Fruit fly (Drosophila melanogaster) Kc167 (cell line): ENCODE measurements around the gene Dyro.

Source experiments
- Myc ChIP-seq: fragments of >200 bp; optimal IDR thresholded peaks from 2 replicates; lab custom pipeline; 2017; ENCODE audit warnings: missing external identifiers
- insv ChIP-seq: fragments of >200 bp; optimal IDR thresholded peaks from 3 replicates; lab custom pipeline; 2018; ENCODE audit warnings: missing external identifiers

DNA sequence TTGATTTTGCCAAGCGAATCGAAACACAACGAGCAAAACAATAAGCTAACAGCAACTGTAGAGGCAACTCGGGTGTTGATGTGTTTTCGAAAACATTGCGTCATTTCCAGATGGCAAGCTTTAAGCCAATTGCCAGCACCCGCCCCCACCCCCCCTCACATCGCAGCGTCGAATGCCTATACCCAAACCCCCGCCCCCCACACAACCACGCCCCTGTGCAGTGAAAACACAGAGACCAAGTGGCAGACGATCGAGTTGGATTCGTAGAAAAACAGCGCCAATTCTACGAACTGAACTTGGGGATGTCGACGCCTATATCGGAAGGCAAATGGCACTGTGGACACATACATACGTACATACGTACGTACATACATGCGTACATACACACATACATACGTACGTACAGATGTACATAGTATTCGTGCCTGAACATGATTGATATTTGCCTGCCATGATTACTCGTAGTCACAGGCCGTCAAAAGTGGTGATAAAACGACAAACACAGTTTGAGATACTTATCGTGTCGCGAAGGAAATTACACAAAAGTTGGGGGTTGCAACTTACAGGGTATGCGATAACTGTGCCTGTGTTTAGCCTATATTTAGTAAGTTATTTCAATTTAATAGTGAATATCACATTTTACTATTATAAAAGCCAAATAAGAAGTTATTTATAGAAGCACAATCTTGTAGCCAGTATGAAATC is 10.0 kb downstream of the Dyro start:
- TF ChIP-seq Myc (lab: Kevin White, UChicago) (no peak), insv (lab: Kevin White, UChicago) (no peak)
